Fruit fly (Drosophila melanogaster) whole organism, prepupa: ENCODE data around the gene RpS20.

ENCODE experiments used
- Blimp-1 ChIP-seq: fragments of 200-800 bp; sonication (Bioruptor generic); optimal IDR thresholded peaks from 3 replicates; lab custom pipeline; 2017; ENCODE audit warnings: missing biosample characterization, missing genetic modification characterization, mild to moderate bottlenecking, moderate library complexity, missing genetic modification reagents
- CG10669 ChIP-seq: fragments of 200-800 bp; sonication (Bioruptor generic); optimal IDR thresholded peaks from 3 replicates; lab custom pipeline; 2018; ENCODE audit warnings: missing biosample characterization, mild to moderate bottlenecking, missing genetic modification characterization, moderate library complexity
- CG11294 ChIP-seq: fragments of 200-800 bp; sonication (Bioruptor generic); IDR thresholded peaks from 2 replicates; pipeline ENCODE4 v1.3.6; 2022; ENCODE audit warnings: missing biosample characterization, missing genetic modification characterization
- CG11762 ChIP-seq: fragments of 200-800 bp; sonication (Bioruptor generic); optimal IDR thresholded peaks from 3 replicates; lab custom pipeline; 2016; ENCODE audit warnings: missing biosample characterization, missing genetic modification characterization; ENCODE audit not compliant: insufficient read depth
- CG11902 ChIP-seq: fragments of 200-800 bp; sonication (Bioruptor generic); optimal IDR thresholded peaks from 3 replicates; lab custom pipeline; 2016; ENCODE audit warnings: missing biosample characterization, missing genetic modification characterization
- CG1621 ChIP-seq: fragments of 200-800 bp; sonication (Bioruptor generic); optimal IDR thresholded peaks from 3 replicates; lab custom pipeline; 2018; ENCODE audit warnings: missing biosample characterization, mild to moderate bottlenecking, missing genetic modification characterization
- CG16779 ChIP-seq: fragments of 200-800 bp; sonication (Bioruptor generic); optimal IDR thresholded peaks from 3 replicates; lab custom pipeline; 2017; ENCODE audit warnings: missing biosample characterization, mild to moderate bottlenecking, missing genetic modification characterization
- CG3032 ChIP-seq: fragments of 200-800 bp; optimal IDR thresholded peaks from 2 replicates; lab custom pipeline; 2019; ENCODE audit warnings: missing biosample characterization, mild to moderate bottlenecking, missing genetic modification characterization, moderate library complexity
- CG31627 ChIP-seq: fragments of 200-800 bp; sonication (Bioruptor generic); optimal IDR thresholded peaks from 3 replicates; lab custom pipeline; 2016; ENCODE audit warnings: missing biosample characterization, missing genetic modification characterization
- CG32006 ChIP-seq: fragments of 200-800 bp; sonication (Bioruptor generic); optimal IDR thresholded peaks from 3 replicates; lab custom pipeline; 2017; ENCODE audit warnings: missing biosample characterization, mild to moderate bottlenecking, missing genetic modification characterization
- CG34406 ChIP-seq: fragments of 200-800 bp; sonication (Bioruptor generic); optimal IDR thresholded peaks from 3 replicates; lab custom pipeline; 2016; ENCODE audit warnings: missing biosample characterization, missing genetic modification characterization
- CG3919 ChIP-seq: fragments of 200-800 bp; sonication (Bioruptor generic); optimal IDR thresholded peaks from 3 replicates; lab custom pipeline; 2016; ENCODE audit warnings: missing biosample characterization, missing genetic modification characterization
- CG4318 ChIP-seq: fragments of 200-800 bp; sonication (Bioruptor generic); optimal IDR thresholded peaks from 3 replicates; lab custom pipeline; 2017; ENCODE audit warnings: missing biosample characterization, mild to moderate bottlenecking, missing genetic modification characterization
- CG6163 ChIP-seq: fragments of 200-800 bp; sonication (Bioruptor generic); IDR thresholded peaks from 3 replicates; pipeline ENCODE4 v1.3.6; 2022; ENCODE audit warnings: missing biosample characterization, missing genetic modification characterization
- CG6276 ChIP-seq: fragments of 200-800 bp; sonication (Bioruptor generic); optimal IDR thresholded peaks from 2 replicates; lab custom pipeline; 2017; ENCODE audit warnings: missing biosample characterization, mild to moderate bottlenecking, missing genetic modification characterization
- CG6792 ChIP-seq: fragments of 200-800 bp; sonication (Bioruptor generic); optimal IDR thresholded peaks from 3 replicates; lab custom pipeline; 2016; ENCODE audit warnings: missing biosample characterization, missing genetic modification characterization
- CG6854 ChIP-seq: fragments of 200-800 bp; sonication (Bioruptor generic); optimal IDR thresholded peaks from 2 replicates; lab custom pipeline; 2017; ENCODE audit warnings: missing biosample characterization, mild to moderate bottlenecking, missing genetic modification characterization
- CG7368 ChIP-seq: fragments of 200-800 bp; sonication (Bioruptor generic); optimal IDR thresholded peaks from 3 replicates; lab custom pipeline; 2016; ENCODE audit warnings: missing biosample characterization, missing genetic modification characterization
- CG8319 ChIP-seq: fragments of 200-800 bp; sonication (Bioruptor generic); optimal IDR thresholded peaks from 3 replicates; lab custom pipeline; 2016; ENCODE audit warnings: missing biosample characterization, missing genetic modification characterization
- CG8632 ChIP-seq: fragments of 200-800 bp; sonication (Bioruptor generic); optimal IDR thresholded peaks from 3 replicates; lab custom pipeline; 2016; ENCODE audit warnings: missing biosample characterization, missing genetic modification characterization
- CG9139 ChIP-seq: fragments of 200-800 bp; sonication (Bioruptor generic); optimal IDR thresholded peaks from 3 replicates; lab custom pipeline; 2017; ENCODE audit warnings: missing biosample characterization, mild to moderate bottlenecking, missing genetic modification characterization
- Eip75B ChIP-seq: fragments of 200-800 bp; sonication (Bioruptor generic); optimal IDR thresholded peaks from 3 replicates; lab custom pipeline; 2016; ENCODE audit warnings: missing biosample characterization, missing genetic modification characterization
- Eip78C ChIP-seq: fragments of 200-800 bp; sonication (Bioruptor generic); peaks from one replicate; lab custom pipeline; 2016; ENCODE audit warnings: missing biosample characterization, missing genetic modification characterization
- Eip93F ChIP-seq: fragments of 200-800 bp; sonication (Bioruptor generic); optimal IDR thresholded peaks from 2 replicates; lab custom pipeline; 2016; ENCODE audit warnings: missing biosample characterization, mild to moderate bottlenecking, missing genetic modification characterization
- Ets21C ChIP-seq: fragments of 200-800 bp; sonication (Bioruptor generic); optimal IDR thresholded peaks from 3 replicates; lab custom pipeline; 2016; ENCODE audit warnings: missing biosample characterization, missing genetic modification characterization
- Hr38 ChIP-seq: sonication (Bioruptor generic); optimal IDR thresholded peaks from 2 replicates; lab custom pipeline; 2016; ENCODE audit warnings: missing biosample characterization, missing genetic modification characterization
- Lpt ChIP-seq: fragments of 200-800 bp; sonication (Bioruptor generic); optimal IDR thresholded peaks from 3 replicates; lab custom pipeline; 2016; ENCODE audit warnings: missing biosample characterization, missing genetic modification characterization
- Met ChIP-seq: fragments of 200-800 bp; sonication (Bioruptor generic); optimal IDR thresholded peaks from 3 replicates; lab custom pipeline; 2016; ENCODE audit warnings: missing biosample characterization, missing genetic modification characterization
- OdsH ChIP-seq: fragments of 200-800 bp; sonication (Bioruptor generic); optimal IDR thresholded peaks from 3 replicates; lab custom pipeline; 2016; ENCODE audit warnings: missing biosample characterization, missing genetic modification characterization
- Smox ChIP-seq: fragments of 200-800 bp; sonication (Bioruptor generic); optimal IDR thresholded peaks from 3 replicates; lab custom pipeline; 2016; ENCODE audit warnings: missing biosample characterization, missing genetic modification characterization
- Sox102F ChIP-seq: fragments of 200-800 bp; sonication (Bioruptor generic); optimal IDR thresholded peaks from 2 replicates; lab custom pipeline; 2016; ENCODE audit warnings: missing biosample characterization, mild to moderate bottlenecking, missing genetic modification characterization
- Sox14 ChIP-seq: fragments of 200-800 bp; sonication (Bioruptor generic); optimal IDR thresholded peaks from 3 replicates; lab custom pipeline; 2016; ENCODE audit warnings: missing biosample characterization, missing genetic modification characterization
- Sox15 ChIP-seq: fragments of 200-800 bp; sonication (Bioruptor generic); optimal IDR thresholded peaks from 3 replicates; lab custom pipeline; 2016; ENCODE audit warnings: missing biosample characterization, missing genetic modification characterization
- achi ChIP-seq: fragments of 200-800 bp; sonication (Bioruptor generic); optimal IDR thresholded peaks from 3 replicates; lab custom pipeline; 2016; ENCODE audit warnings: missing biosample characterization, missing genetic modification characterization
- acj6 ChIP-seq: fragments of 200-800 bp; sonication (Bioruptor generic); optimal IDR thresholded peaks from 3 replicates; lab custom pipeline; 2016; ENCODE audit warnings: missing biosample characterization, missing genetic modification characterization
- cyc ChIP-seq: fragments of 200-800 bp; sonication (Bioruptor generic); optimal IDR thresholded peaks from 3 replicates; lab custom pipeline; 2016; ENCODE audit warnings: missing biosample characterization, missing genetic modification characterization
- dac ChIP-seq: fragments of 200-800 bp; sonication (Bioruptor generic); optimal IDR thresholded peaks from 2 replicates; lab custom pipeline; 2017; ENCODE audit warnings: missing biosample characterization, mild to moderate bottlenecking, missing genetic modification characterization
- dsx ChIP-seq: fragments of 200-800 bp; optimal IDR thresholded peaks from 3 replicates; lab custom pipeline; 2019; ENCODE audit warnings: missing biosample characterization, mild to moderate bottlenecking, missing genetic modification characterization, moderate library complexity; ENCODE audit not compliant: poor library complexity, severe bottlenecking
- eg ChIP-seq: fragments of 200-800 bp; sonication (Bioruptor generic); IDR thresholded peaks from 3 replicates; pipeline ENCODE4 v1.3.6; 2022; ENCODE audit warnings: missing biosample characterization, missing genetic modification characterization
- esn ChIP-seq: fragments of 200-800 bp; sonication (Bioruptor generic); optimal IDR thresholded peaks from 2 replicates; lab custom pipeline; 2016; ENCODE audit warnings: missing biosample characterization, mild to moderate bottlenecking, missing genetic modification characterization, moderate library complexity
- fd59A ChIP-seq: fragments of 200-800 bp; sonication (Bioruptor generic); optimal IDR thresholded peaks from 2 replicates; lab custom pipeline; 2017; ENCODE audit warnings: missing biosample characterization, mild to moderate bottlenecking, missing genetic modification characterization, missing genetic modification reagents
- fd85E ChIP-seq: fragments of 200-800 bp; sonication (Bioruptor generic); optimal IDR thresholded peaks from 3 replicates; lab custom pipeline; 2016; ENCODE audit warnings: missing biosample characterization, missing genetic modification characterization
- fkh ChIP-seq: fragments of 200-800 bp; sonication (Bioruptor generic); optimal IDR thresholded peaks from 3 replicates; lab custom pipeline; 2017; ENCODE audit warnings: missing biosample characterization, mild to moderate bottlenecking, missing genetic modification characterization, moderate library complexity
- lz ChIP-seq: fragments of 200-800 bp; sonication (Bioruptor generic); optimal IDR thresholded peaks from 3 replicates; lab custom pipeline; 2016; ENCODE audit warnings: missing biosample characterization, missing genetic modification characterization
- net ChIP-seq: fragments of 200-800 bp; sonication (Bioruptor generic); optimal IDR thresholded peaks from 3 replicates; lab custom pipeline; 2016; ENCODE audit warnings: missing biosample characterization, missing genetic modification characterization
- pdm3 ChIP-seq: fragments of 200-800 bp; sonication (Bioruptor generic); optimal IDR thresholded peaks from 3 replicates; lab custom pipeline; 2016; ENCODE audit warnings: missing biosample characterization, missing genetic modification characterization
- salr ChIP-seq, 2 experiments: fragments of 200-800 bp; sonication (Bioruptor generic); optimal IDR thresholded peaks; 3 replicates each; lab custom pipeline; 2016 to 2018; ENCODE audit warnings: missing biosample characterization in 2 of 2, missing genetic modification characterization in 2 of 2, mild to moderate bottlenecking in 1 of 2
- spab ChIP-seq: fragments of 200-800 bp; sonication (Bioruptor generic); optimal IDR thresholded peaks from 2 replicates; lab custom pipeline; 2017; ENCODE audit warnings: missing biosample characterization, mild to moderate bottlenecking, missing genetic modification characterization, missing genetic modification reagents
- svp ChIP-seq: fragments of 200-800 bp; sonication (Bioruptor generic); peaks from one replicate; lab custom pipeline; 2016; ENCODE audit warnings: missing biosample characterization, missing genetic modification characterization
- topi ChIP-seq: fragments of 200-800 bp; sonication (Bioruptor generic); optimal IDR thresholded peaks from 3 replicates; lab custom pipeline; 2016; ENCODE audit warnings: missing biosample characterization, missing genetic modification characterization
- vri ChIP-seq: fragments of 200-800 bp; sonication (Bioruptor generic); optimal IDR thresholded peaks from 3 replicates; lab custom pipeline; 2016; ENCODE audit warnings: missing biosample characterization, mild to moderate bottlenecking, missing genetic modification characterization

Gene RpS20

DNA sequence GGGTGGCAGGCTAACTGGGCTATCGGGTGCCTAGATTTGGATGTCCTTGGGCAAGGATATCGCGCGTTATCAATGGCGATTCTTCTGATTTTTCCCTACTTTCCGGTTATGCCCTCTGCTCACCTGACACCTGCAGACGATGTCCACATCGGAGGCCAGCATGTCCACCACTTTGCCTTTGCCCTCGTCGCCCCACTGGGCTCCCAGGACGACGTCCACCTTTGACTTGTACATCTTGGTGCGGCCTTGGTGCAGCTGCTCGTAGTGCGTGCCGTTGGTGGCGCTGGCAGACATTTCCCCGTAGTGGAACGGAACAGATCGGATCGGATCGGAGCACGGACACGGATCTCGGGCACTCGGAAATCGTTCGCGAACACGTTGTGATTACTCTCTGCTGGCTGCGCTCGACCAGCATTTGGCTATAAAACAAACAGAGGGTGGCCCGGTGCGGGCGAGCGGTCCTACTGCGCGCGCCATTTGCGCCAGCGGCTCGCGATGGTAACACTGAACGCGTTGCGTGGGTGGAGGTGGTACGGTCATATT is 8.2 kb downstream of the RpS20 start, which contains the start of gene Adss:
Gene Adss, minus strand, starts transcription at position 428 of the 543 bp plus-strand sequence.
- peak; percentile 69 for TF ChIP-seq Eip78C (GFP tag; lab: Kevin White, UChicago)
- no peak for TF ChIP-seq vri
- no peak for TF ChIP-seq CG11762 (GFP tag; lab: Kevin White, UChicago)
- TF ChIP-seq topi (GFP tag; lab: Kevin White, UChicago): no peak
- peak; percentile 0 for TF ChIP-seq esn (GFP tag; lab: Kevin White, UChicago)
- peak; percentile 19 for TF ChIP-seq CG3919 (GFP tag; lab: Kevin White, UChicago)
- TF ChIP-seq Smox (GFP tag; lab: Kevin White, UChicago): no peak
- TF ChIP-seq salr (GFP tag; optimal IDR thresholded peaks at IDR 0.05; lab: Kevin White, UChicago): no peak
- TF ChIP-seq spab (GFP tag; lab: Kevin White, UChicago): no peak
- TF ChIP-seq svp (GFP tag; lab: Kevin White, UChicago): no peak
- peak; percentile 9 for TF ChIP-seq CG6276 (GFP tag; lab: Kevin White, UChicago)
- peak; percentile 24; the same call in 1 of the 3 replicates for TF ChIP-seq CG6163 (GFP tag; lab: Robert Waterston, UW)
- no peak for TF ChIP-seq Ets21C (GFP tag; lab: Kevin White, UChicago)
- no peak for TF ChIP-seq Lpt (GFP tag; lab: Kevin White, UChicago)
- no peak for TF ChIP-seq Eip93F (GFP tag; lab: Kevin White, UChicago)
- TF ChIP-seq fd59A: no peak
- peak; percentile 45; the same call in 1 of the 3 replicates for TF ChIP-seq eg (GFP tag; lab: Robert Waterston, UW)
- TF ChIP-seq pdm3 (GFP tag; lab: Kevin White, UChicago): no peak
- TF ChIP-seq CG6854: peak; percentile 46
- no peak for TF ChIP-seq CG8632 (GFP tag; lab: Kevin White, UChicago)
- TF ChIP-seq Sox14: peak; percentile 34
- TF ChIP-seq CG16779 (tag; lab: Kevin White, UChicago): no peak
- TF ChIP-seq OdsH: no peak
- TF ChIP-seq CG11294 (GFP tag; lab: Robert Waterston, UW): no peak
- TF ChIP-seq Blimp-1 (GFP tag; lab: Kevin White, UChicago): no peak
- no peak for TF ChIP-seq CG3032 (tag; lab: Kevin White, UChicago)
- TF ChIP-seq CG34406 (GFP tag; lab: Kevin White, UChicago): no peak
- no peak for TF ChIP-seq Hr38 (GFP tag; lab: Kevin White, UChicago)
- no peak for TF ChIP-seq net
- TF ChIP-seq fd85E (GFP tag; lab: Kevin White, UChicago): no peak
- no peak for TF ChIP-seq cyc
- TF ChIP-seq dsx (GFP tag; lab: Kevin White, UChicago): no peak
- no peak for TF ChIP-seq CG4318
- peak; percentile 7 for TF ChIP-seq Met (GFP tag; lab: Kevin White, UChicago)
- TF ChIP-seq acj6 (GFP tag; lab: Kevin White, UChicago): no peak
- TF ChIP-seq CG10669 (GFP tag; lab: Kevin White, UChicago): no peak
- TF ChIP-seq dac (GFP tag; lab: Kevin White, UChicago): no peak
- no peak for TF ChIP-seq Sox15 (GFP tag; lab: Kevin White, UChicago)
- no peak for TF ChIP-seq CG32006 (GFP tag; lab: Kevin White, UChicago)
- peak; percentile 51 for TF ChIP-seq CG1621 (tag; lab: Kevin White, UChicago)
- no peak for TF ChIP-seq Eip75B (GFP tag; lab: Kevin White, UChicago)
- TF ChIP-seq Sox102F (GFP tag; lab: Kevin White, UChicago): no peak
- no peak for TF ChIP-seq CG9139 (GFP tag; lab: Kevin White, UChicago)
- TF ChIP-seq CG31627 (GFP tag; lab: Kevin White, UChicago): no peak
- no peak for TF ChIP-seq achi
- TF ChIP-seq CG6792 (GFP tag; lab: Kevin White, UChicago): no peak
- peak; percentile 92 for TF ChIP-seq fkh (GFP tag; lab: Kevin White, UChicago)
- TF ChIP-seq CG7368 (GFP tag; lab: Kevin White, UChicago): no peak
- no peak for TF ChIP-seq lz (GFP tag; lab: Kevin White, UChicago)
- TF ChIP-seq CG8319 (GFP tag; lab: Kevin White, UChicago): no peak
- TF ChIP-seq CG11902 (GFP tag; lab: Kevin White, UChicago): no peak
